Worm (Caenorhabditis elegans) whole organism, young adult: ENCODE results near the gene C18A11.1.
A peak's percentile ranks its signal among the peaks of the same experiment; 100 is the strongest.

Experiments used
- B0035.1 ChIP-seq: sonication (generic microtip); optimal IDR thresholded peaks from 2 replicates; lab custom pipeline; 2016; ENCODE audit warnings: missing genetic modification characterization, mild to moderate bottlenecking, missing compliant biosample characterization, missing genotype, missing genetic modification reagents
- F10E7.11 ChIP-seq: sonication (generic microtip); optimal IDR thresholded peaks from 2 replicates; lab custom pipeline; 2017; ENCODE audit warnings: mild to moderate bottlenecking, missing genetic modification characterization, moderate library complexity, missing compliant biosample characterization
- F49E8.2 ChIP-seq: sonication (generic microtip); optimal IDR thresholded peaks from 3 replicates; lab custom pipeline; 2017; ENCODE audit warnings: missing genetic modification characterization, mild to moderate bottlenecking, missing compliant biosample characterization, antibody characterized with exemption, moderate library complexity; ENCODE audit not compliant: insufficient read depth
- F57C9.4 ChIP-seq: sonication (generic microtip); optimal IDR thresholded peaks from 2 replicates; lab custom pipeline; 2017; ENCODE audit warnings: mild to moderate bottlenecking, missing genetic modification characterization, missing compliant biosample characterization
- Y67H2A.10 ChIP-seq: fragments of 200-800 bp; sonication (Bioruptor generic); conservative IDR thresholded peaks from 2 replicates; pipeline ENCODE4 v1.3.6; 2022; ENCODE audit warnings: missing genetic modification reagents, missing genetic modification characterization, missing compliant biosample characterization
- Y79H2A.3 ChIP-seq: fragments of 200-800 bp; sonication (Bioruptor generic); conservative IDR thresholded peaks from 2 replicates; pipeline ENCODE4 v1.3.6; 2022; ENCODE audit warnings: missing genetic modification reagents, missing genetic modification characterization, missing compliant biosample characterization
- ZK185.1 ChIP-seq: sonication (generic microtip); optimal IDR thresholded peaks from 2 replicates; lab custom pipeline; 2016; ENCODE audit warnings: mild to moderate bottlenecking, missing genetic modification characterization, missing compliant biosample characterization; ENCODE audit not compliant: poor library complexity, severe bottlenecking
- ama-1 ChIP-seq, 3 experiments: fragments of 150-350 bp in 1 of 3; sonication (generic microtip) in 2 of 3; optimal IDR thresholded peaks; 2 replicates each; lab custom pipeline; 2014 to 2018; ENCODE audit warnings: missing biosample characterization in 2 of 3, missing genetic modification characterization in 2 of 3, missing genetic modification reagents in 2 of 3
- attf-5 ChIP-seq: fragments of 200-800 bp; sonication (Bioruptor generic); optimal IDR thresholded peaks from 2 replicates; lab custom pipeline; 2018; ENCODE audit warnings: mild to moderate bottlenecking, missing genetic modification characterization, missing compliant biosample characterization
- ccch-3 ChIP-seq: fragments of 200-800 bp; sonication (Bioruptor generic); optimal IDR thresholded peaks from 2 replicates; lab custom pipeline; 2018; ENCODE audit warnings: mild to moderate bottlenecking, missing genetic modification characterization, missing compliant biosample characterization
- cebp-1 ChIP-seq, 2 experiments: fragments of 200-800 bp in 1 of 2; sonication (Bioruptor generic) in 1 of 2; sonication (generic microtip) in 1 of 2; IDR thresholded peaks in 1 of 2; optimal IDR thresholded peaks in 1 of 2; 2 replicates each; pipeline versions ENCODE4 v1.3.6 to Lab custom; 2017 to 2022; ENCODE audit warnings: missing compliant biosample characterization in 2 of 2, missing genetic modification characterization in 2 of 2, mild to moderate bottlenecking in 1 of 2, missing genetic modification reagents in 1 of 2, moderate library complexity in 1 of 2
- cebp-2 ChIP-seq: fragments of 200-800 bp; sonication (Bioruptor generic); IDR thresholded peaks from 2 replicates; pipeline ENCODE4 v1.3.6; 2022; ENCODE audit warnings: missing genetic modification characterization, missing compliant biosample characterization
- ceh-58 ChIP-seq: fragments of 200-800 bp; sonication (Bioruptor generic); IDR thresholded peaks from 2 replicates; pipeline ENCODE4 v1.3.6; 2022; ENCODE audit warnings: missing genetic modification characterization, missing compliant biosample characterization
- egrh-3 ChIP-seq: fragments of 200-800 bp; sonication (Bioruptor generic); IDR thresholded peaks from 2 replicates; pipeline ENCODE4 v1.3.6; 2022; ENCODE audit warnings: missing genetic modification reagents, missing genetic modification characterization, missing compliant biosample characterization
- hlh-12 ChIP-seq: sonication (generic microtip); optimal IDR thresholded peaks from 2 replicates; lab custom pipeline; 2016; ENCODE audit warnings: missing genetic modification characterization, missing compliant biosample characterization
- hlh-26 ChIP-seq: fragments of 200-800 bp; sonication (Bioruptor generic); conservative IDR thresholded peaks from 2 replicates; pipeline ENCODE4 v1.3.6; 2022; ENCODE audit warnings: missing genetic modification reagents, missing genetic modification characterization, missing compliant biosample characterization
- hmg-20 ChIP-seq: fragments of 200-800 bp; sonication (Bioruptor generic); IDR thresholded peaks from 2 replicates; pipeline ENCODE4 v1.3.6; 2022; ENCODE audit warnings: missing genetic modification reagents, missing genetic modification characterization, missing compliant biosample characterization
- hsf-1 ChIP-seq: fragments of 200-800 bp; sonication (Bioruptor generic); IDR thresholded peaks from 2 replicates; pipeline ENCODE4 v1.3.6; 2022; ENCODE audit warnings: missing genetic modification reagents, missing genetic modification characterization, missing compliant biosample characterization
- lag-1 ChIP-seq: fragments of 200-800 bp; sonication (Bioruptor generic); IDR thresholded peaks from 2 replicates; pipeline ENCODE4 v1.3.6; 2022; ENCODE audit warnings: missing genetic modification reagents, missing genetic modification characterization, missing compliant biosample characterization
- let-526 ChIP-seq: fragments of 200-800 bp; sonication (Bioruptor generic); IDR thresholded peaks from 2 replicates; pipeline ENCODE4 v1.3.6; 2022; ENCODE audit warnings: missing genetic modification reagents, missing genetic modification characterization, missing compliant biosample characterization
- let-607 ChIP-seq, 2 experiments: fragments of 200-800 bp in 1 of 2; sonication (Bioruptor generic) in 1 of 2; sonication (generic microtip) in 1 of 2; optimal IDR thresholded peaks; 2 replicates each; lab custom pipeline; 2016 to 2018; ENCODE audit warnings: mild to moderate bottlenecking in 2 of 2, missing compliant biosample characterization in 2 of 2, missing genetic modification characterization in 2 of 2, moderate library complexity in 2 of 2, missing genotype in 1 of 2
- lin-40 ChIP-seq: sonication (generic microtip); optimal IDR thresholded peaks from 2 replicates; lab custom pipeline; 2016; ENCODE audit warnings: missing genetic modification characterization, mild to moderate bottlenecking, missing compliant biosample characterization, missing genotype, missing genetic modification reagents
- lin-54 ChIP-seq: fragments of 200-800 bp; sonication (Bioruptor generic); optimal IDR thresholded peaks from 2 replicates; lab custom pipeline; 2018; ENCODE audit warnings: mild to moderate bottlenecking, missing genetic modification characterization, missing compliant biosample characterization
- nfya-1 ChIP-seq: sonication (generic microtip); optimal IDR thresholded peaks from 2 replicates; lab custom pipeline; 2017; ENCODE audit warnings: antibody characterized with exemption, missing compliant biosample characterization, missing genetic modification characterization, borderline replicate concordance; ENCODE audit not compliant: insufficient read depth
- nfya-2 ChIP-seq: fragments of 200-800 bp; sonication (Bioruptor generic); IDR thresholded peaks from 2 replicates; pipeline ENCODE4 v1.3.6; 2022; ENCODE audit warnings: missing genetic modification reagents, missing genetic modification characterization, missing compliant biosample characterization
- nhr-120 ChIP-seq: fragments of 200-800 bp; sonication (Bioruptor generic); IDR thresholded peaks from 2 replicates; pipeline ENCODE4 v1.3.6; 2022; ENCODE audit warnings: missing genetic modification characterization, missing compliant biosample characterization
- nhr-27 ChIP-seq: fragments of 200-800 bp; sonication (Bioruptor generic); optimal IDR thresholded peaks from 2 replicates; lab custom pipeline; 2018; ENCODE audit warnings: mild to moderate bottlenecking, missing genetic modification characterization, moderate library complexity, missing compliant biosample characterization
- rec-8 ChIP-seq, 2 experiments: sonication (generic microtip); optimal IDR thresholded peaks; 2 replicates each; lab custom pipeline; 2016; ENCODE audit warnings: mild to moderate bottlenecking in 2 of 2, missing genetic modification characterization in 2 of 2, missing genetic modification reagents in 2 of 2, missing genotype in 2 of 2, missing biosample characterization in 1 of 2, missing compliant biosample characterization in 1 of 2, moderate library complexity in 1 of 2
- repo-1 ChIP-seq: sonication (generic microtip); optimal IDR thresholded peaks from 2 replicates; lab custom pipeline; 2017; ENCODE audit warnings: mild to moderate bottlenecking, missing genetic modification characterization, missing compliant biosample characterization
- sdz-38 ChIP-seq: sonication (generic microtip); optimal IDR thresholded peaks from 2 replicates; lab custom pipeline; 2016; ENCODE audit warnings: missing genotype, missing genetic modification characterization, missing compliant biosample characterization
- snpc-1.1 ChIP-seq: sonication (generic microtip); optimal IDR thresholded peaks from 2 replicates; lab custom pipeline; 2017; ENCODE audit warnings: missing genetic modification characterization, mild to moderate bottlenecking, missing compliant biosample characterization, antibody characterized with exemption, moderate library complexity, missing genotype, missing genetic modification reagents; ENCODE audit not compliant: insufficient read depth
- snpc-1.3 ChIP-seq: sonication (generic microtip); optimal IDR thresholded peaks from 2 replicates; lab custom pipeline; 2017; ENCODE audit warnings: missing genetic modification characterization, mild to moderate bottlenecking, missing compliant biosample characterization, antibody characterized with exemption, moderate library complexity, missing genotype, missing genetic modification reagents; ENCODE audit not compliant: insufficient read depth
- snpc-3.4 ChIP-seq: sonication (generic microtip); optimal IDR thresholded peaks from 2 replicates; lab custom pipeline; 2017; ENCODE audit warnings: missing genetic modification characterization, mild to moderate bottlenecking, missing compliant biosample characterization, antibody characterized with exemption, moderate library complexity, missing genotype, missing genetic modification reagents
- xnd-1 ChIP-seq: sonication (generic microtip); optimal IDR thresholded peaks from 2 replicates; lab custom pipeline; 2016; ENCODE audit warnings: missing genotype, missing genetic modification reagents, missing genetic modification characterization, missing compliant biosample characterization
- ztf-18 ChIP-seq: sonication (generic microtip); optimal IDR thresholded peaks from 2 replicates; lab custom pipeline; 2016; ENCODE audit warnings: missing genotype, mild to moderate bottlenecking, missing genetic modification characterization, missing compliant biosample characterization
- ztf-26 ChIP-seq: sonication (generic microtip); optimal IDR thresholded peaks from 2 replicates; lab custom pipeline; 2017; ENCODE audit warnings: missing genetic modification characterization, missing compliant biosample characterization
- ztf-3 ChIP-seq: fragments of 200-800 bp; sonication (Bioruptor generic); optimal IDR thresholded peaks from 2 replicates; lab custom pipeline; 2018; ENCODE audit warnings: mild to moderate bottlenecking, missing genetic modification characterization, missing compliant biosample characterization

Gene C18A11.1

ce11 chrX:8036219-8036883 lies 32.8 kb upstream of the C18A11.1 start (continued):
- TF ChIP-seq cebp-1 (GFP tag; IDR thresholded peaks at IDR 0.05; lab: Robert Waterston, UW) (peak; percentile 67), cebp-1 (tag; optimal IDR thresholded peaks at IDR 0.05; lab: Kevin White, UChicago) (peak; percentile 97), ZK185.1 (tag; lab: Kevin White, UChicago) (peak; percentile 97), ccch-3 (GFP tag; lab: Kevin White, UChicago) (peak; percentile 91), snpc-1.1 (tag; lab: Kevin White, UChicago) (peak; percentile 34), Y79H2A.3 (GFP tag; lab: Robert Waterston, UW) (no peak), nfya-2 (no peak), nhr-27 (peak; percentile 60), lin-54 (peak; percentile 88), Y67H2A.10 (no peak), lin-40 (tag; lab: Kevin White, UChicago) (peak; percentile 100), F57C9.4 (tag; lab: Kevin White, UChicago) (peak; percentile 74), let-607 (tag; optimal IDR thresholded peaks at IDR 0.05; lab: Kevin White, UChicago) (peak; percentile 69 to 93), hsf-1 (GFP tag; lab: Robert Waterston, UW) (no peak), ceh-58 (0 out of 2 replicates have a peak, but pooled peaks have one; percentile 45), ztf-18 (peak; percentile 80), lag-1 (GFP tag; lab: Robert Waterston, UW) (0 out of 2 replicates have a peak, but pooled peaks have one; percentile 83), ama-1 (optimal IDR thresholded peaks at IDR 0.05; lab: Kevin White, UChicago) (no peak), ama-1 (GFP tag; optimal IDR thresholded peaks at IDR 0.05; lab: Kevin White, UChicago) (peak; percentile 40 to 84), hmg-20 (peak; percentile 94), nhr-120 (GFP tag; lab: Robert Waterston, UW) (peak; percentile 84; the same call in 1 of the 2 replicates), ztf-26 (peak; percentile 100), snpc-3.4 (tag; lab: Kevin White, UChicago) (peak; percentile 45), ztf-3 (GFP tag; lab: Kevin White, UChicago) (peak; percentile 95), egrh-3 (GFP tag; lab: Robert Waterston, UW) (peak; percentile 66), attf-5 (GFP tag; lab: Kevin White, UChicago) (peak; percentile 74), hlh-26 (no peak), nfya-1 (tag; lab: Kevin White, UChicago) (no peak), sdz-38 (tag; lab: Kevin White, UChicago) (no peak), B0035.1 (tag; lab: Kevin White, UChicago) (peak; percentile 96), hlh-12 (no peak), rec-8 (tag; optimal IDR thresholded peaks at IDR 0.05; lab: Kevin White, UChicago) (peak; percentile 41 to 74), repo-1 (tag; lab: Kevin White, UChicago) (peak; percentile 99), F49E8.2 (peak; percentile 17), F10E7.11 (tag; lab: Kevin White, UChicago) (peak; percentile 92), snpc-1.3 (tag; lab: Kevin White, UChicago) (peak; percentile 8), cebp-2 (GFP tag; lab: Robert Waterston, UW) (peak; percentile 95; the same call in 1 of the 2 replicates), xnd-1 (tag; lab: Kevin White, UChicago) (no peak), let-526 (GFP tag; lab: Robert Waterston, UW) (peak; percentile 87)
